Worm (Caenorhabditis elegans): ENCODE data around the gene F35E8.7.

F35E8.7 gene

ce11 chrV:15873762-15874161, 40.1 kb upstream of the F35E8.7 start (continued):
- no peak for TF ChIP-seq pag-3 (tag; optimal IDR thresholded peaks at IDR 0.05; ENCODE audit: borderline replicate concordance, insufficient read depth)
- no peak for TF ChIP-seq nhr-84 (tag; optimal IDR thresholded peaks at IDR 0.05)
- TF ChIP-seq blmp-1 (tag; optimal IDR thresholded peaks at IDR 0.05): no peak
- TF ChIP-seq ces-1 (GFP tag; optimal IDR thresholded peaks at IDR 0.05): no peak
- peak; percentile 38 for TF ChIP-seq isw-1 (GFP tag; IDR thresholded peaks at IDR 0.05)
- TF ChIP-seq irx-1 (tag; optimal IDR thresholded peaks at IDR 0.05): peak; percentile 41
- peak; percentile 52 for TF ChIP-seq egl-13 (tag; optimal IDR thresholded peaks at IDR 0.05)
- TF ChIP-seq ceh-8 (GFP tag; optimal IDR thresholded peaks at IDR 0.05): peak; percentile 57
- peak; percentile 13 for TF ChIP-seq hpl-2 (GFP tag; optimal IDR thresholded peaks at IDR 0.05)
- no peak for TF ChIP-seq ceh-90 (tag; optimal IDR thresholded peaks at IDR 0.05)
- TF ChIP-seq fkh-4 (tag; optimal IDR thresholded peaks at IDR 0.05; ENCODE audit: borderline replicate concordance): no peak
- TF ChIP-seq pax-3 (tag; optimal IDR thresholded peaks at IDR 0.05): peak; percentile 58
- TF ChIP-seq elt-3 (tag; optimal IDR thresholded peaks at IDR 0.05): peak in 1 of 6 experiments; percentile 29
- peak; percentile 7 for TF ChIP-seq ceh-63 (GFP tag; optimal IDR thresholded peaks at IDR 0.05)
- TF ChIP-seq mdl-1 (tag; optimal IDR thresholded peaks at IDR 0.05): peak in 1 of 2 experiments; percentile 76
- TF ChIP-seq fkh-10 (GFP tag; optimal IDR thresholded peaks at IDR 0.05): peak; percentile 34
- peak; percentile 71 for TF ChIP-seq dsc-1 (tag; optimal IDR thresholded peaks at IDR 0.05)
- TF ChIP-seq grh-1 (GFP tag; IDR thresholded peaks at IDR 0.05): peak; percentile 25; the same call in 1 of the 2 replicates
- TF ChIP-seq nhr-19 (GFP tag; conservative IDR thresholded peaks at IDR 0.05): peak; percentile 66
- no peak for TF ChIP-seq F16B12.6 (tag; optimal IDR thresholded peaks at IDR 0.05)
- TF ChIP-seq lsy-2 (tag; optimal IDR thresholded peaks at IDR 0.05): peak; percentile 48 to 63
- TF ChIP-seq lin-13 (GFP tag; optimal IDR thresholded peaks at IDR 0.05): no peak
- TF ChIP-seq nhr-12 (tag; optimal IDR thresholded peaks at IDR 0.05): peak; percentile 12
- TF ChIP-seq mep-1 (tag; optimal IDR thresholded peaks at IDR 0.05): peak; percentile 61
- TF ChIP-seq lin-14 (GFP tag; optimal IDR thresholded peaks at IDR 0.05): no peak
- TF ChIP-seq unc-98 (GFP tag; IDR thresholded peaks at IDR 0.05): no peak
- TF ChIP-seq C34B4.2 (tag; optimal IDR thresholded peaks at IDR 0.05): no peak
- TF ChIP-seq ets-5 (GFP tag; IDR thresholded peaks at IDR 0.05): no peak
- TF ChIP-seq xbp-1 (tag; optimal IDR thresholded peaks at IDR 0.05): peak; percentile 64
- no peak for TF ChIP-seq alr-1 (tag; optimal IDR thresholded peaks at IDR 0.05; ENCODE audit: borderline replicate concordance)
- TF ChIP-seq nhr-85 (tag): peak; percentile 79

ce11 chrV:15876308-15876707, 37.5 kb upstream of the F35E8.7 start, which contains the start of gene nhr-102:
Gene nhr-102 (minus strand): TSS chrV:15876408.
- TF ChIP-seq nhr-47 (tag; optimal IDR thresholded peaks at IDR 0.05): no peak
- no peak for TF ChIP-seq xbp-1 (tag; optimal IDR thresholded peaks at IDR 0.05)
- TF ChIP-seq pax-3 (tag; optimal IDR thresholded peaks at IDR 0.05): no peak
- TF ChIP-seq efl-3 (GFP tag; optimal IDR thresholded peaks at IDR 0.05): no peak
- no peak for TF ChIP-seq C04F5.9 (tag; optimal IDR thresholded peaks at IDR 0.05)
- TF ChIP-seq alr-1 (tag; optimal IDR thresholded peaks at IDR 0.05; ENCODE audit: borderline replicate concordance): no peak
- TF ChIP-seq lin-13 (GFP tag; optimal IDR thresholded peaks at IDR 0.05): no peak
- no peak for TF ChIP-seq nhr-90 (tag; optimal IDR thresholded peaks at IDR 0.05; ENCODE audit: poor library complexity)
- TF ChIP-seq nhr-19 (GFP tag; conservative IDR thresholded peaks at IDR 0.05): no peak
- TF ChIP-seq blmp-1 (tag; optimal IDR thresholded peaks at IDR 0.05): no peak
- no peak for TF ChIP-seq tlp-1 (tag; optimal IDR thresholded peaks at IDR 0.05)
- TF ChIP-seq dpl-1 (GFP tag; optimal IDR thresholded peaks at IDR 0.05): no peak
- TF ChIP-seq lir-3 (tag; optimal IDR thresholded peaks at IDR 0.05; ENCODE audit: poor library complexity): no peak
- TF ChIP-seq lin-15B (tag; optimal IDR thresholded peaks at IDR 0.05): no peak

DNA sequence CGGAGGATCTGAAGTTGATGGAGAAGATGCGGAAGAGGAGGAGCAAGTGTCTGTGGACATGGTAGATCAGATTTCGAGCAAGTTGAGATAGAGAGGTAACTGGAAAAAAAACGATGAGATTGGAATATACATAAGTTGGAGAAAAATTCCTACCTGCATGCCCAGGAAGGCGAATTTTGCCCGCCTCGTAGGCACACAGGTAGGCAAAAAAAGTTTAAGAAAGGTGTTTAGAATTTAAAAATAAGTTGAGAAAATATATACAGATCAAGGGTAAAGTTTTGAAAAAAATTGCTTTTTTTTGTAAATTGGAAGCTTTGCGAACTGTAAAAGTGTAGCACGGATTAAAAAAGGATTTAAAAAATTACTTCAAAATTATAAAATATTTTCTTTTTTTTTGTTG, 34.3 kb upstream of the F35E8.7 start, which contains the start of gene nhr-84:
Gene nhr-84, minus strand, starts transcription at position 101 of the 400 bp plus-strand sequence.
- TF ChIP-seq fkh-8 (tag; optimal IDR thresholded peaks at IDR 0.05) (no peak), aha-1 (tag; optimal IDR thresholded peaks at IDR 0.05) (no peak), lir-3 (tag; optimal IDR thresholded peaks at IDR 0.05; ENCODE audit: poor library complexity) (no peak), jun-1 (tag; optimal IDR thresholded peaks at IDR 0.05) (no peak), fos-1 (tag; optimal IDR thresholded peaks at IDR 0.05) (no peak), ets-5 (GFP tag; IDR thresholded peaks at IDR 0.05) (no peak)

Measured in whole organism, L1 larva.